Worm (Caenorhabditis elegans) whole organism, late embryonic: ENCODE measurements around the gene nspc-18.

Experiments
- K09A11.1 ChIP-seq: sonication (generic microtip); optimal IDR thresholded peaks from 2 replicates; lab custom pipeline; 2017; ENCODE audit warnings: antibody characterized with exemption, mild to moderate bottlenecking, missing genetic modification characterization, missing compliant biosample characterization; ENCODE audit not compliant: insufficient read depth
- ama-1 ChIP-seq: fragments of 150-350 bp; optimal IDR thresholded peaks from 2 replicates; lab custom pipeline; 2014
- ceh-48 ChIP-seq: sonication (generic microtip); optimal IDR thresholded peaks from 2 replicates; lab custom pipeline; 2016; ENCODE audit warnings: missing genetic modification characterization, inconsistent platforms, missing compliant biosample characterization
- fkh-10 ChIP-seq: fragments of 150-350 bp; optimal IDR thresholded peaks from 2 replicates; lab custom pipeline; 2014; ENCODE audit warnings: missing biosample characterization, missing genetic modification reagents, missing genetic modification characterization
- lim-6 ChIP-seq: sonication (generic microtip); optimal IDR thresholded peaks from 2 replicates; lab custom pipeline; 2016; ENCODE audit warnings: missing genetic modification characterization, missing compliant biosample characterization
- mec-3 ChIP-seq: sonication (generic microtip); optimal IDR thresholded peaks from 2 replicates; lab custom pipeline; 2016; ENCODE audit warnings: borderline replicate concordance, missing genetic modification characterization, missing compliant biosample characterization
- ref-2 ChIP-seq: sonication (generic microtip); optimal IDR thresholded peaks from 2 replicates; lab custom pipeline; 2016; ENCODE audit warnings: missing genetic modification characterization, missing compliant biosample characterization

ce11 chrX:14537625-14538024 lies 10.2 kb upstream of the nspc-18 start:
- TF ChIP-seq K09A11.1 (tag; lab: Kevin White, UChicago): no peak
- no peak for TF ChIP-seq ama-1
- no peak for TF ChIP-seq ceh-48 (tag; lab: Kevin White, UChicago)
- no peak for TF ChIP-seq fkh-10 (GFP tag; lab: Kevin White, UChicago)
- no peak for TF ChIP-seq mec-3
- TF ChIP-seq ref-2 (tag; lab: Kevin White, UChicago): no peak
- TF ChIP-seq lim-6 (tag; lab: Kevin White, UChicago): no peak
